Fruit fly (Drosophila melanogaster): ENCODE data around the gene Wdr24.

Wdr24 gene

DNA sequence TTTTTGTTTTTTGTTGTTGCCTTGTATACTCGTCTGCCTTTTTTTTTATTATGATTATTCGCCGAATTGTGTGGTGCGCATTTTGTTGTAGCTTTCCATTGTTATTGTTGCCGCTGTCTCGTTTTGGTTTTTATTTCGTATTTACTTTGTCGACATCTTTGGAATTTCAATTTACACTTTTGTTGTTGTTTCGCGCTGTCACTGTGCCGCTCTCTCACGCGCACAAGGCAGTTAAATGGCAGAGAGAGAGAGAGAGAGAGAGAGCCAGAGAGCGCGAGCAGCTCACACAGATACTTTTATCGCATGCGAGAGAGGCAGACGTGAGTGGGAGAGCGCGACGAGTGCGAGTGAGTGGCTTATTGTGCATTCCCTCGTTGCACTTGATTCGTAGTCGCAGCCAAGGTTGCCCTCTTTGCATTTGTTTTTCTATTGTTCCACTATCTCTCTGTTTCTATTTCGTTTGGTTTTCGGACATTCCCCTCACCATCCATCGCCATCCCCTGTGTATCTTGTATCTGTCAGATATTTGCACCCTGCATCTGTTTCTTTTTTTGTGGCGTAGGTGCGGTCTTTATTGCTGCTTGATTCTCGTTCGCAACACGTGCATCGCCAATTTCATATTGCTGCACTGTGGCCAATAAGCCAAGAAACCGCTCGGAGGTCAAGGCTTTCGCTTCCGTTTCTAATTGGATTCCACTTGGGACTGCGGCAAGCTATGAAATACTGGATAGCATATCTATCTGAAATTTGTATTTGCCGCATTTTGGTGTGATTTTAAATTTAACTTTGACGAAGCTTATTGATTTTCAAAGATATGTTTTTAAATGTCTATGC lies 29.7 kb upstream of the Wdr24 start (continued):
- no peak for TF ChIP-seq pzg (GFP tag; optimal IDR thresholded peaks at IDR 0.05)
- no peak for TF ChIP-seq CG5180 (GFP tag; optimal IDR thresholded peaks at IDR 0.05)
- TF ChIP-seq slou (GFP tag; optimal IDR thresholded peaks at IDR 0.05) = no peak
- TF ChIP-seq YL-1 (GFP tag; optimal IDR thresholded peaks at IDR 0.05) = peak; percentile 8
- TF ChIP-seq CG11093 (GFP tag; IDR thresholded peaks at IDR 0.05) = no peak
- TF ChIP-seq crol (GFP tag; IDR thresholded peaks at IDR 0.05) = peak; percentile 70; the same call in 1 of the 2 replicates
- TF ChIP-seq unc-4 (GFP tag; IDR thresholded peaks at IDR 0.05; ENCODE audit: partially characterized antibody) = peak; percentile 56
- TF ChIP-seq CG3281 (GFP tag; optimal IDR thresholded peaks at IDR 0.05) = no peak
- peak; percentile 43; the same call in 1 of the 2 replicates for TF ChIP-seq vvl (GFP tag; IDR thresholded peaks at IDR 0.05)
- TF ChIP-seq lmd (GFP tag; IDR thresholded peaks at IDR 0.05) = no peak
- no peak for TF ChIP-seq CG7839 (tag; optimal IDR thresholded peaks at IDR 0.05)
- no peak for TF ChIP-seq D19B (GFP tag; optimal IDR thresholded peaks at IDR 0.05)
- no peak for TF ChIP-seq CG10147 (GFP tag; optimal IDR thresholded peaks at IDR 0.05)
- no peak for TF ChIP-seq toy (GFP tag; IDR thresholded peaks at IDR 0.05)
- 0 out of 2 replicates have a peak, but pooled peaks have one; percentile 25 for TF ChIP-seq onecut (GFP tag; IDR thresholded peaks at IDR 0.05)
- no peak for TF ChIP-seq pita (GFP tag; optimal IDR thresholded peaks at IDR 0.05)
- no peak for TF ChIP-seq disco-r (GFP tag; optimal IDR thresholded peaks at IDR 0.05)
- no peak for TF ChIP-seq CG12769 (tag; optimal IDR thresholded peaks at IDR 0.05)
- TF ChIP-seq CG4707 (GFP tag; optimal IDR thresholded peaks at IDR 0.05) = peak; percentile 22
- no peak for TF ChIP-seq CG1024 (GFP tag; IDR thresholded peaks at IDR 0.05)
- peak; percentile 83; the same call in 2 of the 3 replicates for TF ChIP-seq zen2 (GFP tag; IDR thresholded peaks at IDR 0.05; ENCODE audit: partially characterized antibody)
- peak; percentile 19 for TF ChIP-seq CG1832 (GFP tag; optimal IDR thresholded peaks at IDR 0.05)
- no peak for TF ChIP-seq gsb (GFP tag; IDR thresholded peaks at IDR 0.05)
- TF ChIP-seq seq (GFP tag; IDR thresholded peaks at IDR 0.05) = no peak; the same call in 1 of the 2 replicates
- no peak for TF ChIP-seq Rx (GFP tag; IDR thresholded peaks at IDR 0.05)
- peak; percentile 43; the same call in 1 of the 2 replicates for TF ChIP-seq Scr (GFP tag; IDR thresholded peaks at IDR 0.05; ENCODE audit: partially characterized antibody)
- no peak for TF ChIP-seq B-H1 (GFP tag; IDR thresholded peaks at IDR 0.05)
- TF ChIP-seq D (optimal IDR thresholded peaks at IDR 0.05) = peak; percentile 87
- TF ChIP-seq D (GFP tag; optimal IDR thresholded peaks at IDR 0.05) = no peak
- TF ChIP-seq E2f1 (GFP tag; IDR thresholded peaks at IDR 0.05) = no peak
- TF ChIP-seq CG13894 (tag; optimal IDR thresholded peaks at IDR 0.05) = no peak
- TF ChIP-seq CG3847 (GFP tag; IDR thresholded peaks at IDR 0.05) = no peak
- TF ChIP-seq CG9437 (GFP tag; optimal IDR thresholded peaks at IDR 0.05) = no peak
- TF ChIP-seq sc (optimal IDR thresholded peaks at IDR 0.05) = no peak
- no peak for TF ChIP-seq sc (GFP tag; optimal IDR thresholded peaks at IDR 0.05)
- TF ChIP-seq CG18476 (GFP tag; optimal IDR thresholded peaks at IDR 0.05) = no peak
- TF ChIP-seq MESR4 (GFP tag; optimal IDR thresholded peaks at IDR 0.05) = no peak
- peak; percentile 38 for TF ChIP-seq Fer1 (GFP tag; optimal IDR thresholded peaks at IDR 0.05)
- TF ChIP-seq CG6654 (GFP tag; optimal IDR thresholded peaks at IDR 0.05) = no peak
- TF ChIP-seq run (tag; optimal IDR thresholded peaks at IDR 0.05) = peak; percentile 24
- peak; percentile 97 for TF ChIP-seq chinmo (GFP tag; IDR thresholded peaks at IDR 0.05; ENCODE audit: partially characterized antibody)
- TF ChIP-seq abd-A (tag; optimal IDR thresholded peaks at IDR 0.05) = peak; percentile 76
- no peak for TF ChIP-seq Ravus (GFP tag; IDR thresholded peaks at IDR 0.05)
- no peak; the same call in 1 of the 2 replicates for TF ChIP-seq amos (GFP tag; IDR thresholded peaks at IDR 0.05; ENCODE audit: partially characterized antibody)
- peak; percentile 65 for TF ChIP-seq chm (GFP tag; IDR thresholded peaks at IDR 0.05)
- no peak for TF ChIP-seq Poxn (GFP tag; IDR thresholded peaks at IDR 0.05)
- TF ChIP-seq schlank (tag; optimal IDR thresholded peaks at IDR 0.05) = no peak
- TF ChIP-seq z (GFP tag; IDR thresholded peaks at IDR 0.05) = peak; percentile 98
- peak; percentile 6 for TF ChIP-seq tap (tag; optimal IDR thresholded peaks at IDR 0.05)
